Fruit fly (Drosophila melanogaster) whole organism, pupa: Measurements from ENCODE around the gene Syx8.

ENCODE experiments used
- CG10348 ChIP-seq: fragments of 200-800 bp; sonication (Bioruptor generic); IDR thresholded peaks from 2 replicates; pipeline ENCODE4 v1.3.6; 2022; ENCODE audit warnings: missing biosample characterization, missing genetic modification characterization
- CG12605 ChIP-seq: fragments of 200-800 bp; sonication (Bioruptor generic); IDR thresholded peaks from 2 replicates; pipeline ENCODE4 v1.3.6; 2022; ENCODE audit warnings: missing biosample characterization, missing genetic modification characterization
- CG13204 ChIP-seq: fragments of 200-800 bp; sonication (Bioruptor generic); optimal IDR thresholded peaks from 2 replicates; lab custom pipeline; 2018; ENCODE audit warnings: missing biosample characterization, mild to moderate bottlenecking, missing genetic modification characterization, moderate library complexity
- CG14655 ChIP-seq: fragments of 200-800 bp; sonication (Bioruptor generic); optimal IDR thresholded peaks from 3 replicates; lab custom pipeline; 2017; ENCODE audit warnings: mild to moderate bottlenecking, missing biosample characterization, missing genetic modification reagents, missing genetic modification characterization
- CG15710 ChIP-seq: fragments of 200-800 bp; sonication (Bioruptor generic); optimal IDR thresholded peaks from 2 replicates; lab custom pipeline; 2018; ENCODE audit warnings: missing biosample characterization, mild to moderate bottlenecking, missing genetic modification characterization, moderate library complexity
- CG17806 ChIP-seq: fragments of 200-800 bp; sonication (Bioruptor generic); optimal IDR thresholded peaks from 2 replicates; lab custom pipeline; 2018; ENCODE audit warnings: missing biosample characterization, mild to moderate bottlenecking, missing genetic modification characterization, moderate library complexity
- CG32121 ChIP-seq: fragments of 200-800 bp; sonication (Bioruptor generic); IDR thresholded peaks from 2 replicates; pipeline ENCODE4 v1.3.6; 2022; ENCODE audit warnings: missing biosample characterization, missing genetic modification characterization
- CG34367 ChIP-seq: fragments of 200-800 bp; sonication (Bioruptor generic); optimal IDR thresholded peaks from 2 replicates; lab custom pipeline; 2018; ENCODE audit warnings: missing biosample characterization, mild to moderate bottlenecking, missing genetic modification characterization
- CG4496 ChIP-seq: fragments of 200-800 bp; sonication (Bioruptor generic); IDR thresholded peaks from 3 replicates; pipeline ENCODE4 v1.3.6; 2022; ENCODE audit warnings: missing biosample characterization, missing genetic modification characterization
- CG8159 ChIP-seq: fragments of 200-800 bp; sonication (Bioruptor generic); optimal IDR thresholded peaks from 3 replicates; lab custom pipeline; 2018; ENCODE audit warnings: missing biosample characterization, mild to moderate bottlenecking, missing genetic modification characterization, moderate library complexity
- CG8301 ChIP-seq: fragments of 200-800 bp; sonication (Bioruptor generic); optimal IDR thresholded peaks from 2 replicates; lab custom pipeline; 2018; ENCODE audit warnings: missing biosample characterization, mild to moderate bottlenecking, missing genetic modification characterization
- CG9948 ChIP-seq: fragments of 200-800 bp; sonication (Bioruptor generic); optimal IDR thresholded peaks from 2 replicates; lab custom pipeline; 2018; ENCODE audit warnings: missing biosample characterization, mild to moderate bottlenecking, missing genetic modification characterization, moderate library complexity
- D1 ChIP-seq: fragments of 200-800 bp; sonication (Bioruptor generic); optimal IDR thresholded peaks from 2 replicates; lab custom pipeline; 2018; ENCODE audit warnings: missing biosample characterization, mild to moderate bottlenecking, missing genetic modification characterization, moderate library complexity
- EcR ChIP-seq: fragments of 200-800 bp; sonication (Bioruptor generic); optimal IDR thresholded peaks from 3 replicates; lab custom pipeline; 2019; ENCODE audit warnings: missing biosample characterization, missing genetic modification characterization, mild to moderate bottlenecking, moderate library complexity, missing genetic modification reagents
- Ets98B ChIP-seq: fragments of 200-800 bp; sonication (Bioruptor generic); IDR thresholded peaks from 2 replicates; pipeline ENCODE4 v1.3.6; 2022; ENCODE audit warnings: missing biosample characterization, missing genetic modification characterization
- Pif1A ChIP-seq: fragments of 200-800 bp; sonication (Bioruptor generic); optimal IDR thresholded peaks from 3 replicates; lab custom pipeline; 2016; ENCODE audit warnings: missing biosample characterization, missing genetic modification characterization
- Pif1B ChIP-seq: fragments of 200-800 bp; sonication (Bioruptor generic); optimal IDR thresholded peaks from 3 replicates; lab custom pipeline; 2016; ENCODE audit warnings: missing biosample characterization, missing genetic modification characterization
- Snoo ChIP-seq: fragments of 200-800 bp; sonication (Bioruptor generic); optimal IDR thresholded peaks from 3 replicates; lab custom pipeline; 2017; ENCODE audit warnings: missing biosample characterization, mild to moderate bottlenecking, missing genetic modification characterization, inconsistent platforms
- fd96Ca ChIP-seq: fragments of 200-800 bp; sonication (Bioruptor generic); IDR thresholded peaks from 3 replicates; pipeline ENCODE4 v1.3.6; 2022; ENCODE audit warnings: missing biosample characterization, missing genetic modification characterization
- gl ChIP-seq: fragments of 200-800 bp; sonication (Bioruptor generic); optimal IDR thresholded peaks from 2 replicates; lab custom pipeline; 2018; ENCODE audit warnings: missing biosample characterization, mild to moderate bottlenecking, missing genetic modification characterization
- rn ChIP-seq: fragments of 200-800 bp; sonication (Bioruptor generic); IDR thresholded peaks from 2 replicates; pipeline ENCODE4 v1.3.6; 2022; ENCODE audit warnings: missing biosample characterization, missing genetic modification characterization

Gene Syx8

dm6 chr3L:16566093-16566492 lies 20.8 kb downstream of the Syx8 start:
- no peak for TF ChIP-seq CG4496 (GFP tag; lab: Robert Waterston, UW)
- no peak for TF ChIP-seq CG9948 (tag; lab: Kevin White, UChicago)
- no peak for TF ChIP-seq CG14655 (GFP tag; lab: Kevin White, UChicago)
- no peak for TF ChIP-seq CG34367 (tag; lab: Kevin White, UChicago)

DNA sequence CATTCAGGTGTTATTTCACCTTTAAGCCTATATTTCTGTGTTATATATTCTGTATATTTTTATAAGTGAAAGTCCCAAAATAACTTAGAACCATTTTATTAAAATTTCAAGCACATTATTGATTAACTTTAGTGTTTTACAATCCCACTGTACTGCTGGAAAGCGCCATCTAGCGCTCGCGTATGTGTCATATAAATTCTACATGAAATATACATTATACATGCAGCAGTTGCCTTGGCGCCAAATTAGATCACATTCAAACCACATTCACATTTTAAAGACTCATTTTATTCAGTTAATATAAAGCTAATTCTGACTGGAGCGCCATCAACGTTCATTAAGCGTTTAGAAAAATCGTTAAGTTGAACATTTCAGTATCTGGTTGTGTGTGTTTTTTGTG lies 23.5 kb downstream of the Syx8 start:
- TF ChIP-seq CG13204 (no peak), EcR (no peak), CG17806 (no peak), CG8159 (tag; lab: Kevin White, UChicago) (no peak), CG4496 (GFP tag; lab: Robert Waterston, UW) (no peak), CG34367 (tag; lab: Kevin White, UChicago) (no peak), CG12605 (GFP tag; lab: Robert Waterston, UW) (no peak), CG9948 (tag; lab: Kevin White, UChicago) (no peak), CG8301 (no peak)

DNA sequence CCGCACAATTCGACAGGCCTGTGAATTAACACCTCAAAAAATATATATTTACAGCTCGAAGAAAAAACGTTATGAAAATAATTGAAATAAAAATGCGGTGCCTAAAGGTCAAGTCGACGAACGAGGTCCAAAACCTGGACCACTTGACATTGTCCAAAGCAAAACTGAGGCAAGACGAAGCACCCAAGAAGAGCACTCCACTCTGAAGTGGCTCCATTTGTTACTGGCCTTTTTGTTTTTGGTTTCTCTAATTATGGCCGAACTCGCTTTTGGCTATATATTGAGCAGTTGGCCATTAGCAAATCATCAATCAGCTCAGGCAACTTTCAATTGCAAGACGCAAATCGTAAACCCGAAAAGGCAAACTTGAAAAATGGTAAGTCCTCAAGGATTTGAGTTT lies 30.3 kb downstream of the Syx8 start, which contains the start of gene CG4229:
Gene CG4229, plus strand, starts transcription at position 301 of the 400 bp plus-strand sequence.
- TF ChIP-seq CG32121 (GFP tag; lab: Robert Waterston, UW) (no peak), Pif1A (GFP tag; lab: Kevin White, UChicago) (no peak), CG15710 (tag; lab: Kevin White, UChicago) (no peak), CG12605 (GFP tag; lab: Robert Waterston, UW) (no peak), EcR (no peak), CG8301 (no peak), CG34367 (tag; lab: Kevin White, UChicago) (no peak), gl (tag; lab: Kevin White, UChicago) (no peak), CG10348 (GFP tag; lab: Robert Waterston, UW) (no peak), CG14655 (GFP tag; lab: Kevin White, UChicago) (no peak)

DNA sequence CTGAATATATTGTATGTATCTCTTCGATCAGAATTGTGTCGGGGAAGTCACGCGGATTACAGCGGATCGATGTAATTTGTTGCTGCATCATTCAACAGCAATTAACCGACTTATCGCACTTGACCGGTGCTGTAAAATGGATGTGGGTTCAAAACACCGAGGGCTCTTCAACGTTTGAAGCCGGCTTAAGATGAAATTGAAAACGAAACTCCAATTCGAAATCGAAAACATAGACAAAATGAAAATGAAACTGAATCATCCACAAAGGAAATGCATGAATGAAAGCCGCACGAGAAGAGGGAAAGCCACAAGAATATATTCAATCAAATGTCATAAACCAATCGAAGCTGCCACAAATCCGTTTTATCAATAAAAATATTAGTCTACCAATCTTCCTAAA lies 40.7 kb downstream of the Syx8 start:
- TF ChIP-seq gl (tag; lab: Kevin White, UChicago) (no peak), CG10348 (GFP tag; lab: Robert Waterston, UW) (no peak), CG12605 (GFP tag; lab: Robert Waterston, UW) (no peak), CG8159 (tag; lab: Kevin White, UChicago) (no peak), CG34367 (tag; lab: Kevin White, UChicago) (no peak), D1 (tag; lab: Kevin White, UChicago) (no peak), CG13204 (no peak), CG4496 (GFP tag; lab: Robert Waterston, UW) (no peak), Snoo (tag; lab: Kevin White, UChicago) (no peak), Pif1A (GFP tag; lab: Kevin White, UChicago) (no peak), fd96Ca (GFP tag; lab: Robert Waterston, UW) (no peak), CG8301 (no peak), CG15710 (tag; lab: Kevin White, UChicago) (no peak), CG32121 (GFP tag; lab: Robert Waterston, UW) (no peak), EcR (no peak), CG17806 (no peak), CG9948 (tag; lab: Kevin White, UChicago) (no peak), CG14655 (GFP tag; lab: Kevin White, UChicago) (no peak), Pif1B (GFP tag; lab: Kevin White, UChicago) (no peak)

DNA sequence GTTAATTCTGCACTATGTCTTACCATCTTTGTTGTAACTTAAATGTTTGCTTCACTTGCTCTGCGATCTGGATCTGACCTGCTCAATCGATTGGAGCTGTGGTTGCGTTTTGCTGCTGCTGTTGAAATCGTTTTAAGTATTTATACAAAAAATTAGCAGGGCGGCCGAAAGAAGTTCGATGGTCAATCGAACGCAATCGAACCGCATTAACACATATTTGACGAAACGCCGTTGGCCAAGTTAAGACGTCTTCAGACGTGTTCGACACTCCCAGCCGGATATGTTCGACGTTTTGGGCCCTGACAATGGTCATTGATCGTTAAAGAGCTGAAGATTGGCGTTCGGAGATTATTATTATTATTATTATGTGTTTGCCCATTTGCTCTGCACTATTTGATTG lies 41.3 kb downstream of the Syx8 start, which contains the start of gene CG13033:
Gene CG13033, minus strand, starts transcription at position 118 of the 400 bp plus-strand sequence.
- TF ChIP-seq CG15710 (tag; lab: Kevin White, UChicago) (no peak), CG14655 (GFP tag; lab: Kevin White, UChicago) (no peak), fd96Ca (GFP tag; lab: Robert Waterston, UW) (no peak), CG17806 (no peak), D1 (tag; lab: Kevin White, UChicago) (no peak), rn (GFP tag; lab: Robert Waterston, UW) (no peak), CG4496 (GFP tag; lab: Robert Waterston, UW) (no peak), Pif1B (GFP tag; lab: Kevin White, UChicago) (no peak), gl (tag; lab: Kevin White, UChicago) (no peak), CG8301 (no peak), CG12605 (GFP tag; lab: Robert Waterston, UW) (no peak), Pif1A (GFP tag; lab: Kevin White, UChicago) (no peak), CG8159 (tag; lab: Kevin White, UChicago) (no peak), Ets98B (GFP tag; lab: Robert Waterston, UW) (no peak), Snoo (tag; lab: Kevin White, UChicago) (no peak), EcR (no peak), CG13204 (no peak)

dm6 chr3L:16544220-16544619 lies 42.6 kb downstream of the Syx8 start:
- TF ChIP-seq gl (tag; lab: Kevin White, UChicago): no peak
- TF ChIP-seq Pif1B (GFP tag; lab: Kevin White, UChicago): no peak
- TF ChIP-seq EcR: no peak
- TF ChIP-seq CG17806: no peak
- TF ChIP-seq CG14655 (GFP tag; lab: Kevin White, UChicago): no peak
- no peak for TF ChIP-seq Pif1A (GFP tag; lab: Kevin White, UChicago)
- no peak for TF ChIP-seq CG9948 (tag; lab: Kevin White, UChicago)
- no peak for TF ChIP-seq rn (GFP tag; lab: Robert Waterston, UW)
- no peak for TF ChIP-seq CG15710 (tag; lab: Kevin White, UChicago)
- TF ChIP-seq fd96Ca (GFP tag; lab: Robert Waterston, UW): no peak
- TF ChIP-seq CG8159 (tag; lab: Kevin White, UChicago): no peak
- TF ChIP-seq CG4496 (GFP tag; lab: Robert Waterston, UW): no peak
- TF ChIP-seq Ets98B (GFP tag; lab: Robert Waterston, UW): no peak
- no peak for TF ChIP-seq CG13204
